Worm (Caenorhabditis elegans) whole organism, L2 larva: Measurements from ENCODE around the gene K10D11.2.
A peak's percentile ranks its signal among the peaks of the same experiment; 100 is the strongest.

Experiments
- C34F6.9 ChIP-seq: fragments of 150-350 bp; optimal IDR thresholded peaks from 2 replicates; lab custom pipeline; 2014; ENCODE audit warnings: missing biosample characterization, missing genetic modification characterization
- F13H6.1 ChIP-seq: sonication (generic microtip); optimal IDR thresholded peaks from 2 replicates; lab custom pipeline; 2016; ENCODE audit warnings: missing genetic modification characterization, missing compliant biosample characterization
- R02D3.7 ChIP-seq: fragments of 150-350 bp; optimal IDR thresholded peaks from 2 replicates; lab custom pipeline; 2014; ENCODE audit warnings: missing biosample characterization, missing genetic modification characterization
- Y55F3AM.14 ChIP-seq: fragments of 200-800 bp; sonication (Bioruptor generic); optimal IDR thresholded peaks from 2 replicates; lab custom pipeline; 2018; ENCODE audit warnings: mild to moderate bottlenecking, missing genetic modification characterization, missing compliant biosample characterization
- ZK546.5 ChIP-seq: sonication (generic microtip); optimal IDR thresholded peaks from 2 replicates; lab custom pipeline; 2017; ENCODE audit warnings: missing biosample characterization, missing genetic modification characterization
- alr-1 ChIP-seq: fragments of 150-350 bp; optimal IDR thresholded peaks from 2 replicates; lab custom pipeline; 2014; ENCODE audit warnings: missing biosample characterization, missing genetic modification characterization
- aly-2 ChIP-seq: fragments of 150-350 bp; optimal IDR thresholded peaks from 2 replicates; lab custom pipeline; 2014; ENCODE audit warnings: missing biosample characterization, missing genetic modification characterization
- ama-1 ChIP-seq: fragments of 150-350 bp; optimal IDR thresholded peaks from 2 replicates; lab custom pipeline; 2018; ENCODE audit warnings: inconsistent platforms
- blmp-1 ChIP-seq: sonication (generic microtip); optimal IDR thresholded peaks from 2 replicates; lab custom pipeline; 2017; ENCODE audit warnings: missing genetic modification characterization, mild to moderate bottlenecking, missing compliant biosample characterization, antibody characterized with exemption, moderate library complexity; ENCODE audit not compliant: insufficient read depth
- ceh-16 ChIP-seq: fragments of 150-350 bp; optimal IDR thresholded peaks from 2 replicates; lab custom pipeline; 2014; ENCODE audit warnings: missing biosample characterization, missing genetic modification characterization
- ceh-82 ChIP-seq: fragments of 150-350 bp; optimal IDR thresholded peaks from 2 replicates; lab custom pipeline; 2014; ENCODE audit warnings: missing biosample characterization, missing genetic modification characterization
- crh-2 ChIP-seq: sonication (generic microtip); optimal IDR thresholded peaks from 2 replicates; lab custom pipeline; 2017; ENCODE audit warnings: missing biosample characterization, missing genetic modification characterization
- dmd-4 ChIP-seq: sonication (generic microtip); optimal IDR thresholded peaks from 2 replicates; lab custom pipeline; 2017; ENCODE audit warnings: missing biosample characterization, missing genetic modification characterization
- egl-27 ChIP-seq: sonication (generic microtip); optimal IDR thresholded peaks from 3 replicates; lab custom pipeline; 2017; ENCODE audit warnings: missing biosample characterization, missing genetic modification reagents, missing genetic modification characterization
- elt-1 ChIP-seq: fragments of 150-350 bp; optimal IDR thresholded peaks from 2 replicates; lab custom pipeline; 2014; ENCODE audit warnings: missing biosample characterization, missing genetic modification characterization
- elt-3 ChIP-seq: sonication (generic microtip); optimal IDR thresholded peaks from 2 replicates; lab custom pipeline; 2017; ENCODE audit warnings: missing biosample characterization, missing genetic modification characterization
- fos-1 ChIP-seq: fragments of 150-350 bp; optimal IDR thresholded peaks from 2 replicates; lab custom pipeline; 2014; ENCODE audit warnings: missing biosample characterization, missing genetic modification characterization
- gmeb-1 ChIP-seq: fragments of 150-350 bp; optimal IDR thresholded peaks from 2 replicates; lab custom pipeline; 2014; ENCODE audit warnings: missing biosample characterization, missing genetic modification characterization
- lin-11 ChIP-seq: fragments of 150-350 bp; sonication (generic microtip); optimal IDR thresholded peaks from 2 replicates; lab custom pipeline; 2014; ENCODE audit warnings: missing biosample characterization, missing genetic modification characterization, inconsistent platforms, mixed read lengths
- lin-13 ChIP-seq: fragments of 150-350 bp; optimal IDR thresholded peaks from 2 replicates; lab custom pipeline; 2014; ENCODE audit warnings: missing biosample characterization, missing genetic modification reagents, missing genetic modification characterization
- lin-39 ChIP-seq: fragments of 150-350 bp; optimal IDR thresholded peaks from 2 replicates; lab custom pipeline; 2014; ENCODE audit warnings: missing biosample characterization, missing genetic modification reagents, missing genetic modification characterization
- lsy-2 ChIP-seq, 2 experiments: fragments of 150-350 bp in 1 of 2; sonication (generic microtip) in 1 of 2; optimal IDR thresholded peaks; 2 replicates each; lab custom pipeline; 2014 to 2017; ENCODE audit warnings: missing biosample characterization in 2 of 2, missing genetic modification characterization in 2 of 2
- mab-5 ChIP-seq: fragments of 150-350 bp; optimal IDR thresholded peaks from 2 replicates; lab custom pipeline; 2014; ENCODE audit warnings: missing biosample characterization, missing genetic modification characterization
- mbf-1 ChIP-seq: sonication (generic microtip); optimal IDR thresholded peaks from 2 replicates; lab custom pipeline; 2017; ENCODE audit warnings: missing biosample characterization, missing genetic modification characterization
- mdl-1 ChIP-seq, 2 experiments: fragments of 150-350 bp in 1 of 2; sonication (generic microtip) in 1 of 2; optimal IDR thresholded peaks; 2 replicates each; lab custom pipeline; 2017; ENCODE audit warnings: missing biosample characterization in 2 of 2, missing genetic modification characterization in 2 of 2
- nhr-12 ChIP-seq: fragments of 150-350 bp; optimal IDR thresholded peaks from 2 replicates; lab custom pipeline; 2014; ENCODE audit warnings: missing biosample characterization, missing genetic modification characterization
- nhr-129 ChIP-seq: fragments of 150-350 bp; optimal IDR thresholded peaks from 2 replicates; lab custom pipeline; 2014; ENCODE audit warnings: missing biosample characterization, missing genetic modification characterization
- nhr-21 ChIP-seq: fragments of 150-350 bp; optimal IDR thresholded peaks from 2 replicates; lab custom pipeline; 2014; ENCODE audit warnings: missing biosample characterization, missing genetic modification characterization
- nhr-237 ChIP-seq: fragments of 150-350 bp; optimal IDR thresholded peaks from 2 replicates; lab custom pipeline; 2014; ENCODE audit warnings: missing biosample characterization, missing genetic modification characterization
- nhr-25 ChIP-seq: fragments of 150-350 bp; sonication (generic microtip); optimal IDR thresholded peaks from 3 replicates; lab custom pipeline; 2014; ENCODE audit warnings: missing biosample characterization, missing genetic modification characterization
- nhr-6 ChIP-seq: fragments of 150-350 bp; optimal IDR thresholded peaks from 2 replicates; lab custom pipeline; 2014; ENCODE audit warnings: missing biosample characterization, missing genetic modification characterization
- nhr-77 ChIP-seq: fragments of 150-350 bp; optimal IDR thresholded peaks from 2 replicates; lab custom pipeline; 2014; ENCODE audit warnings: missing biosample characterization, missing genetic modification characterization
- peb-1 ChIP-seq: fragments of 150-350 bp; optimal IDR thresholded peaks from 2 replicates; lab custom pipeline; 2014; ENCODE audit warnings: missing biosample characterization, missing genetic modification characterization
- sem-4 ChIP-seq: fragments of 150-350 bp; optimal IDR thresholded peaks from 2 replicates; lab custom pipeline; 2014; ENCODE audit warnings: missing biosample characterization, missing genetic modification reagents, missing genetic modification characterization
- sma-3 ChIP-seq: sonication (generic microtip); optimal IDR thresholded peaks from 2 replicates; lab custom pipeline; 2016; ENCODE audit warnings: missing genetic modification reagents, missing genetic modification characterization, missing compliant biosample characterization
- sma-9 ChIP-seq, 2 experiments: fragments of 150-350 bp in 1 of 2; sonication (generic microtip) in 1 of 2; optimal IDR thresholded peaks; 2 replicates each; lab custom pipeline; 2014 to 2016; ENCODE audit warnings: missing genetic modification characterization in 2 of 2, mild to moderate bottlenecking in 1 of 2, missing biosample characterization in 1 of 2, missing compliant biosample characterization in 1 of 2, missing genetic modification reagents in 1 of 2, moderate library complexity in 1 of 2
- snpc-4 ChIP-seq: fragments of 150-350 bp; optimal IDR thresholded peaks from 2 replicates; lab custom pipeline; 2014; ENCODE audit warnings: missing biosample characterization, missing genetic modification characterization
- unc-39 ChIP-seq: fragments of 150-350 bp; optimal IDR thresholded peaks from 2 replicates; lab custom pipeline; 2014; ENCODE audit warnings: missing biosample characterization, missing genetic modification characterization
- unc-55 ChIP-seq: fragments of 150-350 bp; sonication (generic microtip); optimal IDR thresholded peaks from 3 replicates; lab custom pipeline; 2014; ENCODE audit warnings: missing biosample characterization, missing genetic modification reagents, missing genetic modification characterization
- unc-62 ChIP-seq: fragments of 150-350 bp; optimal IDR thresholded peaks from 2 replicates; lab custom pipeline; 2014; ENCODE audit warnings: missing biosample characterization, missing genetic modification reagents, missing genetic modification characterization
- zag-1 ChIP-seq: fragments of 150-350 bp; optimal IDR thresholded peaks from 2 replicates; lab custom pipeline; 2014; ENCODE audit warnings: missing biosample characterization, missing genetic modification characterization
- ztf-1 ChIP-seq: fragments of 200-800 bp; sonication (Bioruptor generic); conservative IDR thresholded peaks from 2 replicates; pipeline ENCODE4 v1.3.6; 2022; ENCODE audit warnings: missing genetic modification characterization, missing compliant biosample characterization
- ztf-11 ChIP-seq: sonication (generic microtip); optimal IDR thresholded peaks from 2 replicates; lab custom pipeline; 2017; ENCODE audit warnings: missing biosample characterization, missing genetic modification characterization
- ztf-4 ChIP-seq: fragments of 150-350 bp; optimal IDR thresholded peaks from 2 replicates; lab custom pipeline; 2014; ENCODE audit warnings: missing biosample characterization, missing genetic modification characterization

The K10D11.2 gene

ce11 chrIV:13016820-13017219, 38.0 kb downstream of the K10D11.2 start:
- TF ChIP-seq zag-1 (tag; lab: Kevin White, UChicago) (peak; percentile 63), sem-4 (tag; lab: Kevin White, UChicago) (peak; percentile 34), nhr-237 (tag; lab: Kevin White, UChicago) (no peak)

DNA sequence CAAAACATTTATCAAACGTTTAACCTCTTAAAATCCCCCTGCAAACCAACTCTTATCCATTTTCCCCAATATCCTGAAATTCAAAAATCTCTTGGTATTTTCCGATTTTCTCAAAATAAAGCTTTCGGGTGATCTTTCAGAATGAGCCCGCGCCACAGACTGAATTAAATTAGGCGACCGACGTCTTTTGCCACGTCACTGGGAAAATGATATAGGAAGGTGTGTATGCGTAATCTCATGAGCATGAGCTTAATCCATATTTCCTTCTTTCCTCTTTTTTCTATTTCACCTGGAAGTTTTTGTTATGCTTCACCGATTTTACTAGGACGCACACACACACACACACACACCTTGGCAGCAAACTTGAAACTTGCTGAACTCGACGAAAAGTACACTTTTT, 42.2 kb downstream of the K10D11.2 start:
- TF ChIP-seq peb-1 (tag; lab: Kevin White, UChicago), result no peak
- peak; percentile 24 for TF ChIP-seq sma-9 (GFP tag; optimal IDR thresholded peaks at IDR 0.05; lab: Kevin White, UChicago)
- no peak for TF ChIP-seq sma-9 (tag; optimal IDR thresholded peaks at IDR 0.05; lab: Kevin White, UChicago)
- TF ChIP-seq crh-2, result peak; percentile 26
- no peak for TF ChIP-seq ZK546.5 (tag; lab: Kevin White, UChicago)

DNA sequence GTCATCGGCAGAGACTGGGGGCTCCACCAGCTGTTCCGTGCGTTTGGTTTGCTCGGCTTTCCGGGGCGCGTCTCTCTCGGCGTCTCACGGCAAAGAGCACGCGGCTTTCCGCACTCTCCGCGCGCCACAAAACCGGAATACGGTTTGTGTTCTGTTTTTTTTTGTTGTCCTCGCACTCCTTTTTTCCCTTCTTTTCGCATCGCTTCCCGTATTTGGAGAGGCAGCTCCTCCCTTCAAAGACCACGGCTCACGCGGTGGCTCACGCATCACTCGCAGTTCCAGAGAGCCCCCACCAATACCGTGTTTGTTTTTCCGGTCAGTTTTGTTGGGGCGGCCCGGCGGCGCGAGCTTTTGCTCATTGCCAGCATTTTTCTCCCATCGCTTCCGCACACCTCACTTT, 44.1 kb downstream of the K10D11.2 start:
- TF ChIP-seq ceh-16 (tag; lab: Kevin White, UChicago) (no peak), nhr-129 (tag; lab: Kevin White, UChicago) (no peak), unc-55 (GFP tag; lab: Kevin White, UChicago) (no peak), nhr-21 (tag; lab: Kevin White, UChicago) (no peak), sem-4 (tag; lab: Kevin White, UChicago) (no peak), egl-27 (tag; lab: Kevin White, UChicago) (no peak), unc-62 (GFP tag; lab: Kevin White, UChicago) (no peak), lin-39 (no peak), dmd-4 (tag; lab: Kevin White, UChicago) (no peak), blmp-1 (no peak), mbf-1 (no peak), F13H6.1 (no peak)

- TF ChIP-seq mab-5 (tag; lab: Kevin White, UChicago) (no peak), elt-3 (no peak), blmp-1 (no peak), ztf-11 (tag; lab: Kevin White, UChicago) (no peak), zag-1 (tag; lab: Kevin White, UChicago) (peak; percentile 17), ztf-4 (tag; lab: Kevin White, UChicago) (no peak), R02D3.7 (no peak), alr-1 (tag; lab: Kevin White, UChicago) (no peak), aly-2 (no peak), ztf-1 (no peak), elt-1 (tag; lab: Kevin White, UChicago) (no peak), sma-3 (GFP tag; lab: Kevin White, UChicago) (no peak), unc-39 (tag; lab: Kevin White, UChicago) (no peak), unc-55 (GFP tag; lab: Kevin White, UChicago) (peak; percentile 75), nhr-6 (no peak), nhr-25 (no peak), Y55F3AM.14 (GFP tag; lab: Kevin White, UChicago) (peak; percentile 44), unc-62 (GFP tag; lab: Kevin White, UChicago) (no peak), nhr-77 (no peak), lin-13 (GFP tag; lab: Kevin White, UChicago) (peak; percentile 12), egl-27 (tag; lab: Kevin White, UChicago) (peak; percentile 4), sma-9 (GFP tag; optimal IDR thresholded peaks at IDR 0.05; lab: Kevin White, UChicago) (no peak), sma-9 (tag; optimal IDR thresholded peaks at IDR 0.05; lab: Kevin White, UChicago) (no peak), nhr-237 (tag; lab: Kevin White, UChicago) (no peak), ama-1 (lab: Kevin White, UChicago) (no peak), crh-2 (peak; percentile 58), C34F6.9 (tag; lab: Kevin White, UChicago) (peak; percentile 58), mdl-1 (tag; optimal IDR thresholded peaks at IDR 0.05; lab: Kevin White, UChicago) (peak; percentile 7 to 46), nhr-21 (tag; lab: Kevin White, UChicago) (no peak), ZK546.5 (tag; lab: Kevin White, UChicago) (no peak), F13H6.1 (peak; percentile 49), ceh-82 (tag; lab: Kevin White, UChicago) (no peak), snpc-4 (tag; lab: Kevin White, UChicago) (no peak), gmeb-1 (no peak), lsy-2 (tag; optimal IDR thresholded peaks at IDR 0.05; lab: Kevin White, UChicago) (peak; percentile 1 to 23), mbf-1 (no peak), nhr-12 (tag; lab: Kevin White, UChicago) (no peak), nhr-129 (tag; lab: Kevin White, UChicago) (peak; percentile 81), sem-4 (tag; lab: Kevin White, UChicago) (no peak), lin-11 (tag; lab: Kevin White, UChicago) (peak; percentile 2), fos-1 (tag; lab: Kevin White, UChicago) (no peak)
Observed at ce11 chrIV:13025853-13026343, 47.1 kb downstream of the K10D11.2 start.
